Fruit fly (Drosophila melanogaster): ENCODE data around the gene HDAC11.

Gene HDAC11

dm6 chr3R:24893320-24893955, 37.4 kb upstream of the HDAC11 start (continued):
- peak; percentile 53 for TF ChIP-seq CG3407 (GFP tag; optimal IDR thresholded peaks at IDR 0.05)
- no peak for TF ChIP-seq MESR4 (GFP tag; optimal IDR thresholded peaks at IDR 0.05)
- TF ChIP-seq gce (GFP tag; IDR thresholded peaks at IDR 0.05) = 0 out of 3 replicates have a peak, but pooled peaks have one; percentile 7
- no peak for TF ChIP-seq CG4360 (GFP tag; IDR thresholded peaks at IDR 0.05)
- no peak for TF ChIP-seq Kr (GFP tag; optimal IDR thresholded peaks at IDR 0.05)
- no peak for TF ChIP-seq en (GFP tag; optimal IDR thresholded peaks at IDR 0.05)
- TF ChIP-seq CG12769 (tag; optimal IDR thresholded peaks at IDR 0.05) = no peak
- TF ChIP-seq Hmx (GFP tag; optimal IDR thresholded peaks at IDR 0.05) = no peak
- peak; percentile 45; the same call in 1 of the 2 replicates for TF ChIP-seq E2f2 (GFP tag; IDR thresholded peaks at IDR 0.05)
- peak; percentile 50 for TF ChIP-seq CG7745 (tag; optimal IDR thresholded peaks at IDR 0.05)
- peak; percentile 49 for TF ChIP-seq Chrac-16 (GFP tag; optimal IDR thresholded peaks at IDR 0.05)
- TF ChIP-seq Hmr (GFP tag; optimal IDR thresholded peaks at IDR 0.05) = peak; percentile 66
- TF ChIP-seq so (GFP tag; IDR thresholded peaks at IDR 0.05) = peak; percentile 60; the same call in 2 of the 3 replicates
- no peak for TF ChIP-seq CG8478 (optimal IDR thresholded peaks at IDR 0.05)
- TF ChIP-seq CG15269 (tag; optimal IDR thresholded peaks at IDR 0.05) = peak; percentile 86
- TF ChIP-seq CG2116 (GFP tag; optimal IDR thresholded peaks at IDR 0.05) = peak; percentile 29
- TF ChIP-seq crol (GFP tag; IDR thresholded peaks at IDR 0.05) = peak; percentile 66
- TF ChIP-seq CG11456 (GFP tag; IDR thresholded peaks at IDR 0.05) = no peak
- no peak for TF ChIP-seq Hr39 (optimal IDR thresholded peaks at IDR 0.05)
- peak; percentile 57 for TF ChIP-seq CG11696 (GFP tag; IDR thresholded peaks at IDR 0.05)
- TF ChIP-seq CG9876 (GFP tag; optimal IDR thresholded peaks at IDR 0.05) = no peak
- TF ChIP-seq Poxn (GFP tag; IDR thresholded peaks at IDR 0.05) = no peak
- TF ChIP-seq CG2712 (tag; optimal IDR thresholded peaks at IDR 0.05) = peak; percentile 95
- TF ChIP-seq Hsf (GFP tag; optimal IDR thresholded peaks at IDR 0.05) = peak; percentile 23
- TF ChIP-seq CG17829 (tag; optimal IDR thresholded peaks at IDR 0.05) = peak; percentile 95
- TF ChIP-seq CG1603 (tag; optimal IDR thresholded peaks at IDR 0.05) = no peak
- peak; percentile 88 for TF ChIP-seq gcm (GFP tag; optimal IDR thresholded peaks at IDR 0.05)
- no peak for TF ChIP-seq CG17568 (GFP tag; optimal IDR thresholded peaks at IDR 0.05)
- TF ChIP-seq dimm (GFP tag; IDR thresholded peaks at IDR 0.05) = 0 out of 2 replicates have a peak, but pooled peaks have one; percentile 6
- TF ChIP-seq Stat92E (GFP tag; optimal IDR thresholded peaks at IDR 0.05) = peak in 1 of 3 experiments; percentile 38
- TF ChIP-seq CG9932 (GFP tag; IDR thresholded peaks at IDR 0.05) = peak; percentile 49; the same call in 1 of the 2 replicates
- no peak for TF ChIP-seq lov (optimal IDR thresholded peaks at IDR 0.05)
- TF ChIP-seq lov (GFP tag; IDR thresholded peaks at IDR 0.05) = no peak
- TF ChIP-seq emc (GFP tag; optimal IDR thresholded peaks at IDR 0.05) = no peak
- TF ChIP-seq CG8290 (GFP tag; optimal IDR thresholded peaks at IDR 0.05) = peak; percentile 62
- TF ChIP-seq CG8290 (tag; optimal IDR thresholded peaks at IDR 0.05) = no peak
- peak; percentile 12 for TF ChIP-seq pnt (GFP tag; optimal IDR thresholded peaks at IDR 0.05)
- no peak for TF ChIP-seq ci (GFP tag; IDR thresholded peaks at IDR 0.05)
- TF ChIP-seq gcm2 (GFP tag; optimal IDR thresholded peaks at IDR 0.05) = no peak
- no peak for TF ChIP-seq CG15514 (GFP tag; optimal IDR thresholded peaks at IDR 0.05)
- no peak for TF ChIP-seq CG11398 (GFP tag; optimal IDR thresholded peaks at IDR 0.05)
- TF ChIP-seq gsb-n (tag; optimal IDR thresholded peaks at IDR 0.05) = peak; percentile 86
- no peak for TF ChIP-seq eve (GFP tag; optimal IDR thresholded peaks at IDR 0.05)
- no peak for TF ChIP-seq ERR (GFP tag; optimal IDR thresholded peaks at IDR 0.05)
- TF ChIP-seq Blimp-1 (GFP tag; optimal IDR thresholded peaks at IDR 0.05) = peak; percentile 87
- no peak for TF ChIP-seq CG17186 (GFP tag; optimal IDR thresholded peaks at IDR 0.05)
- TF ChIP-seq Ptx1 (GFP tag; IDR thresholded peaks at IDR 0.05) = peak; percentile 82
- TF ChIP-seq HHEX (GFP tag; optimal IDR thresholded peaks at IDR 0.05) = peak; percentile 73
- TF ChIP-seq mam (GFP tag; optimal IDR thresholded peaks at IDR 0.05) = no peak
- TF ChIP-seq hb (GFP tag; IDR thresholded peaks at IDR 0.05; ENCODE audit: partially characterized antibody) = no peak
- no peak for TF ChIP-seq bab2 (GFP tag; optimal IDR thresholded peaks at IDR 0.05)
